Worm (Caenorhabditis elegans): Measurements from ENCODE around the gene srx-128.
"Not testable (repeated sequence)": the region's sequence is repeated elsewhere in the genome, so short reads cannot be mapped to it uniquely, and the experiment has no call there.

- not testable (repeated sequence) for TF ChIP-seq snpc-4 (GFP tag; optimal IDR thresholded peaks at IDR 0.05); snpc-4 (tag; optimal IDR thresholded peaks at IDR 0.05); attf-3 (GFP tag; conservative IDR thresholded peaks at IDR 0.05); let-526 (GFP tag; IDR thresholded peaks at IDR 0.05)
Observed at ce11 chrV:13882192-13882591, 44.9 kb downstream of the srx-128 start.

Measured in whole organism, young adult.